Worm (Caenorhabditis elegans) whole organism, mixed stage, embryonic: ENCODE measurements around the gene tsp-12.
A peak's percentile ranks its signal among the peaks of the same experiment; 100 is the strongest.

Experiments used
- M03D4.4 ChIP-seq: sonication (generic microtip); optimal IDR thresholded peaks from 2 replicates; lab custom pipeline; 2017; ENCODE audit warnings: mild to moderate bottlenecking, missing genetic modification characterization, missing compliant biosample characterization
- bed-3 ChIP-seq: fragments of 200-800 bp; sonication (Bioruptor generic); optimal IDR thresholded peaks from 3 replicates; lab custom pipeline; 2018; ENCODE audit warnings: mild to moderate bottlenecking, missing genetic modification characterization, moderate library complexity, missing compliant biosample characterization
- blmp-1 ChIP-seq: fragments of 150-350 bp; optimal IDR thresholded peaks from 2 replicates; lab custom pipeline; 2014; ENCODE audit warnings: missing biosample characterization, missing genetic modification characterization
- ceh-39 ChIP-seq: fragments of 150-350 bp; optimal IDR thresholded peaks from 2 replicates; lab custom pipeline; 2014; ENCODE audit warnings: missing biosample characterization, missing genetic modification characterization
- ceh-43 ChIP-seq: fragments of 200-800 bp; sonication (Bioruptor generic); optimal IDR thresholded peaks from 2 replicates; lab custom pipeline; 2018; ENCODE audit warnings: mild to moderate bottlenecking, missing genetic modification characterization, moderate library complexity, missing compliant biosample characterization
- ceh-83 ChIP-seq: fragments of 200-800 bp; sonication (Bioruptor generic); optimal IDR thresholded peaks from 2 replicates; lab custom pipeline; 2018; ENCODE audit warnings: mild to moderate bottlenecking, missing genetic modification characterization, missing compliant biosample characterization
- ces-1 ChIP-seq: fragments of 150-350 bp; optimal IDR thresholded peaks from 2 replicates; lab custom pipeline; 2014; ENCODE audit warnings: missing biosample characterization, missing genetic modification reagents, missing genetic modification characterization
- cnd-1 ChIP-seq: fragments of 200-800 bp; sonication (Bioruptor generic); optimal IDR thresholded peaks from 2 replicates; lab custom pipeline; 2018; ENCODE audit warnings: mild to moderate bottlenecking, missing genetic modification characterization, missing compliant biosample characterization
- drap-1 ChIP-seq: fragments of 200-800 bp; sonication (Bioruptor generic); optimal IDR thresholded peaks from 3 replicates; lab custom pipeline; 2018; ENCODE audit warnings: mild to moderate bottlenecking, missing genetic modification characterization, missing compliant biosample characterization
- elt-1 ChIP-seq: sonication (generic microtip); optimal IDR thresholded peaks from 2 replicates; lab custom pipeline; 2017; ENCODE audit warnings: missing genetic modification characterization, mild to moderate bottlenecking, missing compliant biosample characterization, antibody characterized with exemption, moderate library complexity, borderline replicate concordance; ENCODE audit not compliant: insufficient read depth
- elt-3 ChIP-seq: fragments of 150-350 bp; optimal IDR thresholded peaks from 2 replicates; lab custom pipeline; 2014; ENCODE audit warnings: missing biosample characterization, missing genetic modification characterization
- flh-1 ChIP-seq: fragments of 200-800 bp; sonication (Bioruptor generic); optimal IDR thresholded peaks from 2 replicates; lab custom pipeline; 2018; ENCODE audit warnings: mild to moderate bottlenecking, missing genetic modification characterization, moderate library complexity, missing compliant biosample characterization
- ham-2 ChIP-seq: fragments of 200-800 bp; sonication (Bioruptor generic); optimal IDR thresholded peaks from 2 replicates; lab custom pipeline; 2018; ENCODE audit warnings: mild to moderate bottlenecking, missing genetic modification characterization, missing compliant biosample characterization
- hlh-1 ChIP-seq: fragments of 150-350 bp; optimal IDR thresholded peaks from 2 replicates; lab custom pipeline; 2014; ENCODE audit warnings: missing biosample characterization, missing genetic modification reagents, missing genetic modification characterization
- lin-13 ChIP-seq: fragments of 150-350 bp; optimal IDR thresholded peaks from 2 replicates; lab custom pipeline; 2014; ENCODE audit warnings: missing biosample characterization, missing genetic modification characterization
- lin-32 ChIP-seq: fragments of 200-800 bp; sonication (Bioruptor generic); optimal IDR thresholded peaks from 2 replicates; lab custom pipeline; 2018; ENCODE audit warnings: mild to moderate bottlenecking, missing genetic modification characterization, missing compliant biosample characterization
- lsy-2 ChIP-seq: fragments of 150-350 bp; optimal IDR thresholded peaks from 2 replicates; lab custom pipeline; 2014; ENCODE audit warnings: missing biosample characterization, missing genetic modification characterization
- mab-5 ChIP-seq: fragments of 150-350 bp; optimal IDR thresholded peaks from 2 replicates; lab custom pipeline; 2014; ENCODE audit warnings: missing biosample characterization, missing genetic modification characterization
- mep-1 ChIP-seq: fragments of 150-350 bp; optimal IDR thresholded peaks from 2 replicates; lab custom pipeline; 2017; ENCODE audit warnings: missing biosample characterization, missing genetic modification reagents, missing genetic modification characterization, inconsistent platforms
- mls-2 ChIP-seq: sonication (generic microtip); optimal IDR thresholded peaks from 2 replicates; lab custom pipeline; 2016; ENCODE audit warnings: mild to moderate bottlenecking, missing genetic modification characterization, moderate library complexity, missing compliant biosample characterization
- nhr-12 ChIP-seq: fragments of 150-350 bp; optimal IDR thresholded peaks from 2 replicates; lab custom pipeline; 2014; ENCODE audit warnings: missing biosample characterization, missing genetic modification characterization
- nhr-2 ChIP-seq: fragments of 150-350 bp; optimal IDR thresholded peaks from 2 replicates; lab custom pipeline; 2014; ENCODE audit warnings: missing biosample characterization, missing genetic modification characterization
- nhr-237 ChIP-seq: fragments of 150-350 bp; optimal IDR thresholded peaks from 2 replicates; lab custom pipeline; 2014; ENCODE audit warnings: missing biosample characterization, missing genetic modification characterization
- nhr-28 ChIP-seq: fragments of 150-350 bp; optimal IDR thresholded peaks from 2 replicates; lab custom pipeline; 2014; ENCODE audit warnings: missing biosample characterization, missing genetic modification characterization
- nhr-76 ChIP-seq: sonication (generic microtip); optimal IDR thresholded peaks from 2 replicates; lab custom pipeline; 2017; ENCODE audit warnings: missing biosample characterization, missing genetic modification characterization
- pha-4 ChIP-seq: fragments of 150-350 bp; optimal IDR thresholded peaks from 2 replicates; lab custom pipeline; 2018; ENCODE audit warnings: missing biosample characterization, missing genetic modification reagents, missing genetic modification characterization
- sem-2 ChIP-seq: fragments of 200-800 bp; sonication (Bioruptor generic); optimal IDR thresholded peaks from 2 replicates; lab custom pipeline; 2018; ENCODE audit warnings: mild to moderate bottlenecking, missing genetic modification characterization, missing compliant biosample characterization
- snpc-4 ChIP-seq: fragments of 150-350 bp; optimal IDR thresholded peaks from 2 replicates; lab custom pipeline; 2014; ENCODE audit warnings: missing biosample characterization, missing genetic modification characterization
- sptf-1 ChIP-seq: sonication (generic microtip); optimal IDR thresholded peaks from 2 replicates; lab custom pipeline; 2017; ENCODE audit warnings: mild to moderate bottlenecking, missing genetic modification characterization, moderate library complexity, missing compliant biosample characterization
- tbx-8 ChIP-seq: fragments of 200-800 bp; sonication (Bioruptor generic); optimal IDR thresholded peaks from 2 replicates; lab custom pipeline; 2018; ENCODE audit warnings: mild to moderate bottlenecking, missing genetic modification characterization, moderate library complexity, missing compliant biosample characterization
- unc-120 ChIP-seq: sonication (generic microtip); optimal IDR thresholded peaks from 2 replicates; lab custom pipeline; 2017; ENCODE audit warnings: missing genetic modification characterization, missing compliant biosample characterization; ENCODE audit not compliant: poor library complexity, severe bottlenecking
- unc-39 ChIP-seq: fragments of 150-350 bp; optimal IDR thresholded peaks from 2 replicates; lab custom pipeline; 2014; ENCODE audit warnings: missing biosample characterization, missing genetic modification characterization
- unc-62 ChIP-seq: fragments of 150-350 bp; optimal IDR thresholded peaks from 2 replicates; lab custom pipeline; 2014; ENCODE audit warnings: missing biosample characterization, missing genetic modification reagents, missing genetic modification characterization
- zip-8 ChIP-seq: fragments of 150-350 bp; optimal IDR thresholded peaks from 2 replicates; lab custom pipeline; 2014; ENCODE audit warnings: missing biosample characterization, missing genetic modification characterization
- ztf-11 ChIP-seq: fragments of 150-350 bp; optimal IDR thresholded peaks from 2 replicates; lab custom pipeline; 2014; ENCODE audit warnings: missing biosample characterization, missing genetic modification characterization

Gene tsp-12

DNA sequence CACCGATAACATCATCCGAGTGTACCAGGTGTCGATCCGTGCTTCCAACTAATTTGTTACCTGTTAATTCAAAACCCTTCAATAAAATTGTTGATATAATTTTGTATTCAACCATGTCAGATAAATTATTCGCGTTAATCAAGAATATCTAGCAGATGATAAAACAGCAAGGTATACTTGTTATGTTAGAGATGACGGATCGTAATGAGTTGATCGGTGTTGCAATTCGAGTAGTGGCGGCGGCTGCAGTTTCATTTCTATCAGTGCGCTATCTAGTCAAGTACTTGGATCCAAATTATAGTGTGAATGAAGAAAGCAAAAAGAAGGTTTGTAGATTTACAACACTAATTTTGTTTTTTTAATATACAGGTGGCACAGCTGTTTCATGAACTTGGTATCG lies 27.4 kb upstream of the tsp-12 start, which contains the start of gene mspn-1:
TSS of gene mspn-1 (plus strand) at position 190 of the 400 bp plus-strand sequence.
- no peak for TF ChIP-seq mab-5 (tag; lab: Kevin White, UChicago)
- TF ChIP-seq nhr-76, result no peak
- TF ChIP-seq bed-3, result no peak
- no peak for TF ChIP-seq pha-4 (tag; lab: Kevin White, UChicago)
- TF ChIP-seq hlh-1 (tag; lab: Kevin White, UChicago), result no peak
- TF ChIP-seq lsy-2 (tag; lab: Kevin White, UChicago), result no peak

DNA sequence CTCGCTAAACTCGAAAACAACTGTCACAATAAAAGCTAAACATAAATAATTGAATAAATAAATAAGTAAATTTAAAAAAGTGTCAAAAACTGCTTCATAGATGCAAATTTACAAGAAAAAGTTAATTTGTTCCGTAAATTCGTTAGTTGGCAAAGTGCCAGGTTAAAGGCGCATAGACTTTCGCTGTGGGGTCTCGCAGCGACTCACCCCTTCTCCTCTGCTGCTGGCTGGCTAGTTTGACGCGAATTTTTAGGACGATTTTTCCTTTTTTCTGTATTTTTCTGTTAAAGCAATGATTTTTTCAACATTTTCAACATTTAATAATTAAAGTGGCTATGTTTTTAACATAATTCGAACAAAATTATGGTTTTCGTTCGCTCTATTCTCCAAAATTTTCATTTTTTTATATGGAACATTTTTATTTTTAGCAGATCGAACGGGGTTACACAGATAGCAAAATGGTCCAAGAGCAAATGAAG lies 25.9 kb upstream of the tsp-12 start, which contains the start of gene rack-1:
TSS of gene rack-1 (plus strand) at position 429 of the 479 bp plus-strand sequence.
- TF ChIP-seq lsy-2 (tag; lab: Kevin White, UChicago) (peak; percentile 59), lin-32 (no peak), mls-2 (tag; lab: Kevin White, UChicago) (no peak), nhr-237 (peak; percentile 33), ces-1 (peak; percentile 83), nhr-28 (no peak), unc-62 (GFP tag; lab: Kevin White, UChicago) (peak; percentile 4), mep-1 (tag; lab: Kevin White, UChicago) (peak; percentile 64), pha-4 (tag; lab: Kevin White, UChicago) (peak; percentile 48), ceh-39 (tag; lab: Kevin White, UChicago) (peak; percentile 27)

DNA sequence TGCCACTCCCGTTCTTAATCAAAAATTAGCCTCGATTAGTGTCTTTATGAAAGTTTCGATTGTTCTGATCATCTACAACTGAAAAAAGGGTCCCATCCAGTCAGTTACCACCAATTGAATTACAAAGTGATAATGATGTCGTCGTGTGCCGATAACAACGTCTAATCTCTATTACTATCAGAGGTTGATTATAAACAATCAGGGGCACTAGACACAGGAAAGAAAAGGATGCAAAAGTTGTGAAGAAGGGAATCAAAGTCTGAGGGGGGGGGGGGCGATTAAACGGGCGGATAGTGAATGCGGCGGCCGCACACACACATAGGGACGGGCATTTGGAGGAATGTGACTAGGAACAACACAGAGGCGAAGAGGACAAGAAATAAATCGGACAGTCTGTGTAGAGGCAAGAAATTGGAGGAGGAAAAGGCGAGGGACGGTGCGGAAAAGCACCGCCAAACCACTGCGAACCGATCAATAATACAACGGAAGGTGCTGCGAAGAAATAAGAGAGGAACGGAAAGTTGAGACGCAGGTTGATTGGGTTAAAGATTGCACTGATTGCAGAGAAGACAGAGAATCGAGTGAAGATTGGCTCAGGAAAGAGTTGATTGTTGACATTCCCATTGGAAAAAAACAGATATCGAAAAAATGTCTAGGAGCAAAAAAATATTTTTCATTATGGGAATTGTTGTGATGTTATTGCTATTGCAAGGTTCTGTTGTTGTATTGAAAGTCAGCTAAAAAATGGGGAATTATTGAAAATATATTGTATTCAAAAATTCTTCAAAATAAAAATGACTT lies 24.7 kb upstream of the tsp-12 start:
- TF ChIP-seq lin-13 (tag; lab: Kevin White, UChicago) (no peak), nhr-28 (no peak), lsy-2 (tag; lab: Kevin White, UChicago) (no peak), ces-1 (no peak), pha-4 (tag; lab: Kevin White, UChicago) (peak; percentile 13), mls-2 (tag; lab: Kevin White, UChicago) (peak; percentile 51), nhr-76 (no peak), elt-1 (tag; lab: Kevin White, UChicago) (no peak), elt-3 (tag; lab: Kevin White, UChicago) (no peak), ceh-43 (GFP tag; lab: Kevin White, UChicago) (no peak), unc-39 (no peak), unc-62 (GFP tag; lab: Kevin White, UChicago) (no peak), ham-2 (GFP tag; lab: Kevin White, UChicago) (peak; percentile 22), ceh-83 (GFP tag; lab: Kevin White, UChicago) (no peak), hlh-1 (tag; lab: Kevin White, UChicago) (no peak), sptf-1 (tag; lab: Kevin White, UChicago) (peak; percentile 14), drap-1 (GFP tag; lab: Kevin White, UChicago) (peak; percentile 63), cnd-1 (tag; lab: Kevin White, UChicago) (peak; percentile 20), nhr-12 (tag; lab: Kevin White, UChicago) (no peak), blmp-1 (no peak), unc-120 (tag; lab: Kevin White, UChicago) (peak; percentile 9), nhr-2 (tag; lab: Kevin White, UChicago) (no peak), lin-32 (no peak), sem-2 (GFP tag; lab: Kevin White, UChicago) (no peak), tbx-8 (GFP tag; lab: Kevin White, UChicago) (no peak), flh-1 (no peak), snpc-4 (tag; lab: Kevin White, UChicago) (no peak), mab-5 (tag; lab: Kevin White, UChicago) (no peak), bed-3 (no peak), ceh-39 (tag; lab: Kevin White, UChicago) (no peak), M03D4.4 (peak; percentile 60), nhr-237 (no peak), mep-1 (tag; lab: Kevin White, UChicago) (no peak), ztf-11 (tag; lab: Kevin White, UChicago) (no peak), zip-8 (tag; lab: Kevin White, UChicago) (no peak)
